Worm (Caenorhabditis elegans): ENCODE results near the gene C29F9.12.
"Not testable (repeated sequence)": the region's sequence is repeated elsewhere in the genome, so short reads cannot be mapped to it uniquely, and the experiment has no call there.

C29F9.12 gene

DNA sequence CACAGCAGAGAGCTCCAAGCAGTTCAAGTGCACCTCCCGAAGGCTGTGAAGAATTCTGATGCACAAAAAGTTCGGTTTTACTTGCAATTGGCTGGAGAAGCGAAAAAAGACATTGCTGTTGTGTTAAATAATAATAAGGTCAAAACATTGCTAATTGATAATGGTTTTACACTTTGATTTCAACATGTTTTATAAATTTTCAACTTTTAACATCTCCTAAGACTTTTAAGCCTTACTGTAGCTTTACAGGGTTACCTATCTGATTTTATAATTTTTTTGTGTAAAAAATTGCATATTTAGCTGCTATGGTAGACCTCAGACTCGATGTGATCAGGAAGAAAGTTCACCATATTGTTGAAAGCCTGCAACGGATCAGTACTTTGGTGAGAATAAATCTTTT, 12.4 kb upstream of the C29F9.12 start, which contains the start of gene pals-25:
pals-25 (plus strand) TSS at position 301 of the 400 bp plus-strand sequence.
- TF ChIP-seq unc-62 (GFP tag; optimal IDR thresholded peaks at IDR 0.05), result no peak

DNA sequence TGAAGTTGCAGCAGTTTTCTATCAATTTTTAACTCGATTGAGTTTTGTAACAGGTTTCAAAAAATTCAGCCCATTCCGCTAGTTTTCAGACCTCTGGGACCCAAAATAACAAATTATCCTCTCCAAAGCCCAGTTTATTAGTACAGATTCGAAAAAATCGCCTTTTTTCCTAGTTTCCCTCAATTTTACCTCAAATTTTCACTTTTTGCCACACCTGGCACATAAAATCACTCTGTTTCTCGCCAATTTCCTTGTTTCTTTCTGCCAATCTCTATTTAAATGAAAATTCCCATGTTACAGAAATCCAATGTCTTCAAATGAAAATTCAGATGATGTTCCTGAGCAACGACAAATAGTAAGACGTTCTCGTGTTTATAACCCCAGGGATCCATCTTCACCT, 10.3 kb upstream of the C29F9.12 start, which contains the start of gene pals-22:
pals-22 (plus strand) TSS at position 301 of the 400 bp plus-strand sequence.
- no peak for TF ChIP-seq unc-62 (GFP tag; optimal IDR thresholded peaks at IDR 0.05)

DNA sequence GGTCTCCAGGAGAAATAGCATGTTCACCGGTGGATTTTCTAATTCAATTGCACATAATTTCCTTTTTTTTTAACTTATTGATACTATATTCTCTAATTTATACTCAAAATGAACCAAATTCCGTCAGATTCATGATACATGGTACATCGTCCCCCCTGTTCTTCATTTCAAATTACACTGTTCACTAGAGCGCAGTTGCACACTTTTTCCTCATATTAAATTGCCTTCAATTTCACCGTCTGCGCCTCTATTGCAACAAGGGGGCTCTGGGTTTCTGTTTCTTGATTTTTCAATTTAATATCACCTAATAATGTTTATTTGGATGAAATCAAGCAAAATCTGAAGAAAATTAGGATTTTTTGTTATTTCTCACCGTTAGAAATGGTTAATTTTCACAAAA, 9.8 kb upstream of the C29F9.12 start:
- TF ChIP-seq unc-62 (GFP tag; optimal IDR thresholded peaks at IDR 0.05), result no peak

DNA sequence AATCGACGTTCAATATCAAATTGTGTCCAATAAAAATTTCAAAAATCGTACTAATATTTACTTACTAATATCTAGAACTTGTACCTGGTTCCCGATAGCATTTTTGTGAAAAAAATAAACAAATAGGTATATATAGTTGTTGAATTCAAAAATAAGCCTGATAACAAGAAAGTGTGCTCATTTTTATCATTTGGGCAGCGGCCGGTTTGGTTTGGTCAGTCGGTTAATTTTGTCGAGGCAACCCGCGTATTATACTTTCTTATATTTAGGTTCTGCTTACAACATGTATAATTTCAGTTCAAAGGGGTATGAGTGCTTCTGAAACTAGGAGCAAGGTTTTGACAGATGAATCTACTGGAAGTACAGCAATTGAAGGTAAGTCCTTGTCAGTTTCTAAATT, 8.8 kb upstream of the C29F9.12 start, which contains the start of the genes nhr-280 and C29F9.2:
nhr-280 (minus strand) TSS at position 101 of the 400 bp plus-strand sequence.
C29F9.2 (plus strand) TSS at position 298 of the 400 bp plus-strand sequence.
- TF ChIP-seq unc-62 (GFP tag; optimal IDR thresholded peaks at IDR 0.05), result no peak

DNA sequence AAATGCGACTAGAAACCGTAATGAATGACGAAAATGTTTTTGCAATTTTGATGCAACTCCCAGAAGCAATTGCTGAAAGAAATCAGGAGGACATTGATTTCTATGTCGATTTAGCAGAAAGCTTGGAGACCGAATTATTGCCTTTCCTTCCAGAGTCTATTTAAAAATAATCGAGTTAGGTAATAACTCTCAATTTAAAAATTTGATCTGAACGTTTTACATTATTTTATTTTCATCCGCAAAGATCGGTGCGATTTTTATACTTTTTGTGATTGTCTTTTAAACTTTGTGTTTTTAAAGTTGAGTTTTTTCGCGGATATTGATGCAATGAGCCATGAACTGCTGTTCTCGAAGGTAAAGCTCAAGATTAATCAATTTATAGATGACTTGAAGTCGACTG, 2.6 kb upstream of the C29F9.12 start, which contains the start of gene pals-23:
pals-23 (plus strand) TSS at position 301 of the 400 bp plus-strand sequence.
- no peak for TF ChIP-seq unc-62 (GFP tag; optimal IDR thresholded peaks at IDR 0.05)

DNA sequence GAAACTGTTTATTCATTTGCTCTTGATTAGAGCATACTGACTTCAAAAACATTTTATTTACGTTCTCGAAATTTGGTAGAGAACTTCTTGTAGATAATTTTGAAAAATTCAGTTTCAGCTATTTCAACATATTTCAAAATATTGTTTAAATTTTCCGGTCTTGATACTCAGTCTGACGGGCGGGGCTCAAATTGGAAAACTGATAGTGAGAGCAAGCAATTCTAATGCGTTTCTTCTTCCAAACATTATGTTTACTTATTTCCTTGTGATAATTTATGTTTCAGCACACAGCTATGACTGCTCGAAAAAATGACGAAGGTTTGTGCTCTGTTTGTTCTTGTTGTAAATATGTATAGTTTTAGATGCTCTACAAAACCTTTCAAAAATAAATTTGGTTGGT, 1.6 kb downstream of the C29F9.12 start, which contains the start of gene pals-24:
pals-24 (plus strand) TSS at position 237 of the 400 bp plus-strand sequence.
- TF ChIP-seq unc-62 (GFP tag; optimal IDR thresholded peaks at IDR 0.05), result no peak

DNA sequence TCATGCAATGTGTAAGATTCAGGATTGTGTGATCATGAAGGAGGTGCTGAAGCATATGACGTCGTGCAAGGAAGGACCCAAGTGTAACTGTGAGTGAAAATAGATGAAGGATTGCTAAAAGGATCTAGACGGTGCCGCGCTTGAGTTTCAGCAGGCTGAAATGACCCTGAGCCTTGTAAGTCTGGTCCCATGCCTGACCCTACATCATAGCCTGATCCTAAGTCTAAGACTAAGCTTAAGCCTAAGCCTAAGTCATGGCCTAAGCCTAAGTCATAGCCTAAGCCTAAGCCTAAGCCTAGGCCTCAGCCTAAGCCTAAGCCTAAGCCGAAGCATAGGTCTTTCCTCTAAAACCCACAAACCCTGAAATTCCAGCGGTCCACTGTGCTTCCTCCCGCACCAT, 4.0 kb downstream of the C29F9.12 start:
- TF ChIP-seq unc-62 (GFP tag; optimal IDR thresholded peaks at IDR 0.05), result no peak

DNA sequence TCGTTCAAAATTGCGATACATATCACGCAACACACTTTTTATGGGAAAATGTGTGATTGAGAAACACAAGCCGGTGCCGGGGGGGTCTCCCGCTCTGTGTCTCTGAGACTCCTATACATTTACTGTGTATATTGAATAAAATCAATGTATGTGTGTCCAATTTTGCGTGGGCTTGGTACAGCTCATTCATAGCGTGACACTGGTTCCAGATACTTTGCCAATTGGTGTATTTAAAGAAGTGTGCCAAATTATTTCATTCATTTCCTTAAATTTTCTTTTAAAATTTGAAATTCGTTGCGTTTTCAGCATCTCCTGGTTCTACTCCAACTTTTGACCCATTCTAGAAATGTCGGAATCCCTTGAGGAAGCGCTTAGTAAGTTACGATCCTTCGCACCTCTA, 4.6 kb downstream of the C29F9.12 start, which contains the start of gene C29F9.5:
C29F9.5 (plus strand) TSS at position 301 of the 400 bp plus-strand sequence.
- TF ChIP-seq unc-62 (GFP tag; optimal IDR thresholded peaks at IDR 0.05), result no peak

DNA sequence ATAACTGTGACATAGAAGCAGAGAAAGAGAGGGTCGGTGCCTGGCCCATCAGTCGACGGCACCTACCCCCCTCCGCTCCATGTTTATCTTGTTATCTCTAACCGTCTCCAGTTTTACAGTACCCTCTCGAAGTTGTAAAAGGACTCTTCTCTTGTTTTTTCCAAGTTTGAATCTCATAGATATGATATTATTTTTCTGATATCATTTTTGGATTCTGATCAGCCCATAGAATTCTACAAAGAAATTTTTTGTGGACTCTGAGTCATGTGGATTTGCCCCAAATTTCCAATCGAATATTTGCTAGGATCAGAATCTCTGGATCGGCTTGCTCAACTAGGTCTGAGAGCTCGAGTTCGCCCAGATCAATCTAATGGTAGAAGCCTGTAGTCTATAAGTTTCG, 7.2 kb downstream of the C29F9.12 start, which contains the start of gene C29F9.6:
C29F9.6 (plus strand) TSS at position 301 of the 400 bp plus-strand sequence.
- no peak for TF ChIP-seq unc-62 (GFP tag; optimal IDR thresholded peaks at IDR 0.05)

DNA sequence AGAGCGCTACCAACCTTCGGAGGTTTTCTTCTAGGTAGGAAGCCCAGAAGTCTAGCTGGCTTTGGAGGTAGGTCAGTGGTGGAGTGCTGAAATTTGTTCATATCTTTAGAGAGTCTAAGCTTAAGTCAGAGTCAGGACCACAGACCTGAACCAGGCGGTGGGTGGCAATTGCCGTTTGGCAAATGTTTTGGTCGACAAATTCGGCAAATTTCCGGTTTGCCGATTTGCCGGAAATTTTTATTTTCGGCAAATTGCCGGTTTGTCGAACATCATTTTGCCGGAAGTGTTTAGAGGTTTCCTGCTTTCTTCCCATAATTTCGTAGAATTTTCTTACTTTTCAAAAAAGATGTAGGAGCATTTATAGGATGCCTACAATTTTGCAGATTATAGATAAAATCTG, 23.0 kb downstream of the C29F9.12 start, which contains the start of gene C29F9.9:
C29F9.9 (minus strand) TSS at position 101 of the 400 bp plus-strand sequence.
- not testable (repeated sequence) for TF ChIP-seq unc-62 (GFP tag; optimal IDR thresholded peaks at IDR 0.05)

DNA sequence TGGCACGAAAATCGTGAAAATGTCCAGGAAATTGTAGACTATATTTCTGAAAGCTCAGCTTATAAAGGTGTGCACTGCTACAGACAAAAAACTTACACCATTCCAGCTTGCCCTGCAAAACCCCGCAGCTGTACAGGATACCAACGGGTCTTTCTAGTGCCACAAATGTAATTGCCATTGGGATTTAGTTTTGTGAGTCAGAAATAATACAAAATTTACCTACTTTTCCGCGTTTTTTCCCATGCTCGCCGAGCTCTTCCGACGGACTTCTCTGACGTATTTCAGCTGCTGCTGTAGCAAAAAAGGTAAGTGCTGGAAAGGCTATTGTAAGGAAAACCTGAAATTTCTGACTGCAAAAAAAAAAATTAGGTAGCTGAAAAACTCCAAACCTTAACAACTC, 24.8 kb downstream of the C29F9.12 start, which contains the start of gene C29F9.8:
C29F9.8 (minus strand) TSS at position 101 of the 400 bp plus-strand sequence.
- TF ChIP-seq unc-62 (GFP tag; optimal IDR thresholded peaks at IDR 0.05), result not testable (repeated sequence)

DNA sequence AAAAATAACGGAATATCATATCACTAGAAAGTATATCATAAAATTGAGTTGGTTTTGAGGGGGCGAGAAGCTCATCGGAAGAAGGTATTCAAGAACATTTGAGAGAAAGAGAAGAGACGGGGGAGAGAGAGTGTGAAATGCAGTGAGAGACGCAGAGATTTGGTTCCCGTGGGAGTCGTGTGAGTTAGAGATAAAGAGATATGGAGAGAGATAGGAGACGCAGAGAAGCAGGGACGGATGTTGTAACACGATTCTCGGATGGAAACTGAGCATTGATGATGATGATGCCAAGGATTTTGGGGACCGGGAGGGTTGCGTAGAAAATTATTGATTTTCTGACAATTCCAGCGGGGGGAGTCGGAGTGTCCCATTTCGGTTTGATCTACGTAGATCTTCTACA, 25.6 kb downstream of the C29F9.12 start:
- TF ChIP-seq unc-62 (GFP tag; optimal IDR thresholded peaks at IDR 0.05), result no peak

DNA sequence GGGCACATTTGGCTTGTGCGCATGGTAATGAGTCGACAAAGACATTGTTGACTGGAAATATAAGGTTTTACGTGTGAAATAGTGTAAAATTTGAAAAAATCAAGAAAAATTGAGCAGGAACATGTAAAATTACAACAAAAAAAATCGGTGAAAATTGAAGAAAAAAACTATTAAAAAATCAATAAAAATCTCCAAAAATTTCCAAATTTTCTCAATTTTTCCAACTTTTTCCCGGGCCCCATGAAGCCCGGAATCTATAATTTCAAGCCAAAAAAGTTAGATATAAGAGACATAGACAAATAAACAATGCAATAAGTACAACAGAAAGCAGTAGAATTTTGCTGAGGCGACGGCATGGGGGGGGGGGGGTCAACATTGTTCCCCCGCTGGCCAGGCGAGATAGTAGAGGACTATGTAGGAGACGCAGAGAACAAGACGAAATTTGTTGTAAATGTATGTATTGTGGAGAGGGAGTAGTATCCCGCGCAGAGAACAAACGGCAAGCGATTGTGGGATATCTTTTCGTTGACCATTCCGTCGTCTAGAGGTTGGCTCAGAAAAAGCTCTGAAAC, 27.0 kb downstream of the C29F9.12 start, which contains the start of gene pat-4:
pat-4 (minus strand) TSS at position 51 of the 572 bp plus-strand sequence.
- TF ChIP-seq unc-62 (GFP tag; optimal IDR thresholded peaks at IDR 0.05), result no peak

DNA sequence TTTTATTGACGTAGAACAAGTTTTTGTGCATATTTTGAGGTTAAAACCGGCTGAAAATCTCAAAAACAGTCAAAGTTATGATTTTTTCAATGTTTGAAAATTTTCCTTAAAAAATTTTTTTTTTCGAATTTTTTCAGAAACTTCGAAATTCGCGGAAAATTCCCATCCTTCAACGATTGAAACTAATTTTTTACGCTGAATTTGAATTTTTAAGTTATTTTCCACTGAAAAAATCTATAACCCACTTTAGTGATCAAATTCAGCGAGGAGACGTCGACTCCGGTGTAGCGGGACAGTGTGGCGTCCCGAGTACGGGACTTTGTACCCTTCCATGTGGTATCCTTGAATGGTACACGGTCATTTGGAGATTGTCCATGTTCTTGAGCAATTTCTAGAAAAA, 29.6 kb downstream of the C29F9.12 start:
- no peak for TF ChIP-seq unc-62 (GFP tag; optimal IDR thresholded peaks at IDR 0.05)

DNA sequence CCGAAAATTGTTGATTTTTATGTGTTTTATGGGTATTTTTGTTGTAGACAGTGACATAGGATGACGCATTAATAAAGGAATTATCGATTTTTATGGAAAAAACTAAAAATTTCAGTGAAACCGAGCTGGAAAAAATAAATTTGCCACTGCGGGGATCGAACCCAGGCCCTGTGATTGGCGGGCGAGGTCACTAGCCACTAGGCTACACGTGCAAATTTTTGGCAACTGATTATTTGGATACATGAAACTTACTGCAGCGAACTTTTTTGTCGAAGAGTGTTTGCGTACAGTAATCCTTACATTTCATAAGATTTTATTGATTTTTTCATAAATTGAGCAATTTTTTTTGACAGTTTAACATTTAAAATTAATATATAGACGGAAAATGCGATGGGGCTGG, 32.7 kb downstream of the C29F9.12 start:
- TF ChIP-seq unc-62 (GFP tag; optimal IDR thresholded peaks at IDR 0.05), result no peak

DNA sequence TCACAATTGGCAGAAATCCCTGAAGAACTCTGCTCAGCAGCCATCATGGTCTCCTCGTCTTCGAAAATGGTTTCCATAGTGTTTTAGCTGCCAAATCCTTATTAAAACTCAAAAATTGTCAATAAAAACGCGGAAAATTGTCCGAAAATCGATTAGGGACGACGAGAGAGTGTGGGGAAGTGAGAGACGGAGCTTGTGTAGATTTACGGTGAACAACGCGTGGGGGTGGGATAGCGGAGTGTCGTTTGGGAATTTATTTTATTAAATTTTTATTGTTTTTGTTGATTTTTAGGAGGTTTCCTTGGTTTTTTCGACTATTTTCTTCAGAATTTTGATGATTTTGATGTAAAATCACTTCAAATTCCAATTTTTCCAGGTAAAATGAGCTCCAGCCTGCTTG, 34.6 kb downstream of the C29F9.12 start, which contains the start of the genes F54C4.4 and mrpl-40:
F54C4.4 (minus strand) TSS at position 199 of the 400 bp plus-strand sequence.
mrpl-40 (plus strand) TSS at position 377 of the 400 bp plus-strand sequence.
- no peak for TF ChIP-seq unc-62 (GFP tag; optimal IDR thresholded peaks at IDR 0.05)

DNA sequence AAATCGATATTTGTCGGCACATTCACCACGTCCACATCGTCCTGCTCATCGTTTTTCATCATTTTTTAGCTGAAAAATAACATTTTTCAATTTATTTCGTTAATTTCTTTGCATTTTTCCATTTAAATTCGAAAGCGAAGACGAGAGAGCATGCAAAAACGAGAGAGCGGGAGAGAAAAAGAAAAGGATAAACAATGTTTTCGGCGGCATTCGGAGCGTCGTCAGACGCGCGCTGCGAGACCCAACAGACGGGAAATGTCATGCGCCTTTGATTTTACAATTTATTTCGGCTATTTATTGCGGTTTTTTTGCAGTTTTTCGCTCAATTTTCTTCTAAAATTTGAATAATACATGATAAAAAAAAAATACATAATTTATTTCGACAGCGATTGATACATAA, 35.5 kb downstream of the C29F9.12 start, which contains the start of gene attf-3:
attf-3 (minus strand) TSS at position 69 of the 400 bp plus-strand sequence.
- no peak for TF ChIP-seq unc-62 (GFP tag; optimal IDR thresholded peaks at IDR 0.05)
